Worm (Caenorhabditis elegans): ENCODE measurements around the gene strd-1.

- TF ChIP-seq unc-39 (tag; optimal IDR thresholded peaks at IDR 0.05) (no peak), pha-4 (tag; optimal IDR thresholded peaks at IDR 0.05) (no peak)
Observed at ce11 chrIII:10933331-10933730, 13.9 kb upstream of the strd-1 start, which contains the start of gene M142.8.

Measured in whole organism, mixed stage, embryonic.